Fruit fly (Drosophila melanogaster) whole organism, embryonic: Measurements from ENCODE around the gene Girdin.

ENCODE experiments used
- CG11456 ChIP-seq: fragments of 200-800 bp; sonication (Bioruptor generic); IDR thresholded peaks from 3 replicates; pipeline ENCODE4 v1.3.6; 2022; ENCODE audit warnings: missing biosample characterization, missing genetic modification characterization
- CG30403 ChIP-seq: fragments of 200-800 bp; sonication (Bioruptor generic); optimal IDR thresholded peaks from 3 replicates; lab custom pipeline; 2016; ENCODE audit warnings: missing biosample characterization, missing genetic modification characterization
- CG6813 ChIP-seq: fragments of 200-800 bp; sonication (Bioruptor generic); optimal IDR thresholded peaks from 2 replicates; lab custom pipeline; 2017; ENCODE audit warnings: missing biosample characterization, missing genetic modification characterization, mild to moderate bottlenecking, moderate library complexity, missing genetic modification reagents
- CG7963 ChIP-seq: fragments of 200-800 bp; sonication (Bioruptor generic); IDR thresholded peaks from 3 replicates; pipeline ENCODE4 v1.3.6; 2022; ENCODE audit warnings: missing biosample characterization, missing genetic modification characterization; ENCODE audit not compliant: partially characterized antibody
- Dll ChIP-seq: fragments of 200-800 bp; sonication (Bioruptor generic); IDR thresholded peaks from 4 replicates; pipeline ENCODE4 v1.3.6; 2022; ENCODE audit warnings: missing biosample characterization, missing genetic modification characterization; ENCODE audit not compliant: partially characterized antibody
- croc ChIP-seq: fragments of 200-800 bp; sonication (Bioruptor generic); conservative IDR thresholded peaks from 3 replicates; pipeline ENCODE4 v1.3.6; 2022; ENCODE audit warnings: missing biosample characterization, missing genetic modification characterization
- dpn ChIP-seq, 2 experiments: fragments of 200-800 bp; sonication (Bioruptor generic); optimal IDR thresholded peaks; 3 replicates each; lab custom pipeline; 2016; ENCODE audit warnings: missing biosample characterization in 2 of 2, missing genetic modification characterization in 2 of 2
- esg ChIP-seq: fragments of 200-800 bp; sonication (Bioruptor generic); conservative IDR thresholded peaks from 2 replicates; pipeline ENCODE4 v1.3.6; 2022; ENCODE audit warnings: missing biosample characterization, missing genetic modification characterization
- jigr1 ChIP-seq: fragments of 200-800 bp; sonication (Bioruptor generic); IDR thresholded peaks from 3 replicates; pipeline ENCODE4 v1.3.6; 2022; ENCODE audit warnings: missing biosample characterization, missing genetic modification characterization

DNA sequence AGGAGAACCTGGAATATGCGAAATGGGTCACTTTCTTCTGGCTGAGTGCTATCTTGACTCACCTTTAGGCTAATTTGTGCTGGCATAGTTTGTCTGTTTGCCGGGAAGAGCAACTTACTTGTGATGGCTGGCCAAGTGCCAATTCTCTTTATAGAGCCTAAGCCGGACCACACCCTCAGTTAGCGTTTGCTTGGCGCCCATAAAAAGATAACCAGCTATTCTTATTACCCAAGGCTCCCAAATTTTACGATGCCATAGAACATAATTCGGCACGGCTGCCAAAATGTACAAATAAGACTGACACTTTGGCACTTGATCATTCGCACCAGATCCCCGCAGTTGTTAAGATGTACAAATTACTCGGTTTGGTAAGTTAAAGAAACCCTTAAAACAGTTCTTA is 10.9 kb downstream of the Girdin start, which contains the start of the genes CG42525 and CG14958:
- TF ChIP-seq CG6813 (GFP tag; lab: Kevin White, UChicago) (no peak), CG11456 (no peak), CG7963 (GFP tag; lab: Robert Waterston, UW) (no peak), esg (GFP tag; lab: Robert Waterston, UW) (no peak), dpn (GFP tag; optimal IDR thresholded peaks at IDR 0.05; lab: Kevin White, UChicago) (no peak), croc (GFP tag; lab: Robert Waterston, UW) (no peak), jigr1 (GFP tag; lab: Robert Waterston, UW) (no peak), Dll (GFP tag; lab: Robert Waterston, UW) (no peak), CG30403 (no peak)
